Worm (Caenorhabditis elegans) whole organism, L4 larva: Measurements from ENCODE around the gene F40H6.5.

Experiments used
- F49E8.2 ChIP-seq: sonication (generic microtip); optimal IDR thresholded peaks from 2 replicates; lab custom pipeline; 2016; ENCODE audit warnings: missing compliant biosample characterization, mild to moderate bottlenecking, missing genetic modification characterization, borderline replicate concordance
- T20F7.1 ChIP-seq: fragments of 200-800 bp; sonication (Bioruptor generic); optimal IDR thresholded peaks from 2 replicates; lab custom pipeline; 2018; ENCODE audit warnings: mild to moderate bottlenecking, missing genetic modification characterization, missing compliant biosample characterization
- Y48G9A.11 ChIP-seq: fragments of 200-800 bp; sonication (Bioruptor generic); IDR thresholded peaks from 2 replicates; pipeline ENCODE4 v1.3.6; 2022; ENCODE audit warnings: missing genetic modification reagents, missing genetic modification characterization, missing compliant biosample characterization
- Y75B8A.6 ChIP-seq: fragments of 200-800 bp; sonication (Bioruptor generic); IDR thresholded peaks from 2 replicates; pipeline ENCODE4 v1.3.6; 2022; ENCODE audit warnings: missing genetic modification reagents, missing genetic modification characterization, missing compliant biosample characterization
- ceh-28 ChIP-seq: fragments of 150-350 bp; optimal IDR thresholded peaks from 2 replicates; lab custom pipeline; 2014; ENCODE audit warnings: missing biosample characterization, missing genetic modification reagents, missing genetic modification characterization
- ceh-32 ChIP-seq: sonication (generic microtip); optimal IDR thresholded peaks from 2 replicates; lab custom pipeline; 2016; ENCODE audit warnings: mild to moderate bottlenecking, missing genetic modification characterization, missing compliant biosample characterization; ENCODE audit not compliant: poor library complexity
- ceh-44 ChIP-seq: fragments of 200-800 bp; sonication (Bioruptor generic); IDR thresholded peaks from 2 replicates; pipeline ENCODE4 v1.3.6; 2022; ENCODE audit warnings: missing genetic modification reagents, missing genetic modification characterization, missing compliant biosample characterization
- ceh-62 ChIP-seq: sonication (generic microtip); optimal IDR thresholded peaks from 2 replicates; lab custom pipeline; 2017; ENCODE audit warnings: missing biosample characterization, missing genetic modification characterization
- cey-2 ChIP-seq: sonication (generic microtip); optimal IDR thresholded peaks from 3 replicates; lab custom pipeline; 2017; ENCODE audit warnings: missing genetic modification characterization, mild to moderate bottlenecking, missing compliant biosample characterization, antibody characterized with exemption, borderline replicate concordance; ENCODE audit not compliant: insufficient read depth
- daf-12 ChIP-seq: fragments of 150-350 bp; optimal IDR thresholded peaks from 2 replicates; lab custom pipeline; 2014; ENCODE audit warnings: missing biosample characterization, missing genetic modification reagents, missing genetic modification characterization
- dmd-8 ChIP-seq: fragments of 200-800 bp; sonication (Bioruptor generic); IDR thresholded peaks from 2 replicates; pipeline ENCODE4 v1.3.6; 2022; ENCODE audit warnings: missing genetic modification characterization, missing compliant biosample characterization
- dpl-1 ChIP-seq: fragments of 150-350 bp; optimal IDR thresholded peaks from 2 replicates; lab custom pipeline; 2014; ENCODE audit warnings: missing biosample characterization, missing genetic modification reagents, missing genetic modification characterization
- fos-1 ChIP-seq: fragments of 150-350 bp; optimal IDR thresholded peaks from 2 replicates; lab custom pipeline; 2014; ENCODE audit warnings: missing biosample characterization, missing genetic modification characterization
- hlh-30 ChIP-seq: sonication (generic microtip); optimal IDR thresholded peaks from 2 replicates; lab custom pipeline; 2017; ENCODE audit warnings: antibody characterized with exemption, mild to moderate bottlenecking, missing genetic modification characterization, missing compliant biosample characterization; ENCODE audit not compliant: insufficient read depth
- jun-1 ChIP-seq: fragments of 150-350 bp; optimal IDR thresholded peaks from 2 replicates; lab custom pipeline; 2014; ENCODE audit warnings: missing biosample characterization, missing genetic modification reagents, missing genetic modification characterization
- lim-7 ChIP-seq: fragments of 200-800 bp; sonication (Bioruptor generic); IDR thresholded peaks from 2 replicates; pipeline ENCODE4 v1.3.6; 2022; ENCODE audit warnings: missing genetic modification characterization, missing compliant biosample characterization
- lin-1 ChIP-seq: fragments of 200-800 bp; sonication (Bioruptor generic); IDR thresholded peaks from 2 replicates; pipeline ENCODE4 v1.3.6; 2022; ENCODE audit warnings: missing genetic modification reagents, missing genetic modification characterization, missing compliant biosample characterization
- lin-15B ChIP-seq: fragments of 150-350 bp; sonication (generic microtip); optimal IDR thresholded peaks from 3 replicates; lab custom pipeline; 2014; ENCODE audit warnings: missing biosample characterization, missing genetic modification characterization
- lin-29 ChIP-seq: fragments of 200-800 bp; sonication (Bioruptor generic); IDR thresholded peaks from 2 replicates; pipeline ENCODE4 v1.3.6; 2022; ENCODE audit warnings: missing genetic modification reagents, missing genetic modification characterization, missing compliant biosample characterization
- lin-38 ChIP-seq: fragments of 200-800 bp; sonication (Bioruptor generic); IDR thresholded peaks from 2 replicates; pipeline ENCODE4 v1.3.6; 2022; ENCODE audit warnings: missing genetic modification reagents, missing genetic modification characterization, missing compliant biosample characterization
- lin-39 ChIP-seq: fragments of 150-350 bp; optimal IDR thresholded peaks from 2 replicates; lab custom pipeline; 2014; ENCODE audit warnings: missing biosample characterization, missing genetic modification reagents, missing genetic modification characterization
- madf-5 ChIP-seq, 2 experiments: fragments of 200-800 bp; sonication (Bioruptor generic); IDR thresholded peaks; 2 replicates each; pipeline ENCODE4 v1.3.6; 2022; ENCODE audit warnings: missing compliant biosample characterization in 2 of 2, missing genetic modification characterization in 2 of 2
- madf-9 ChIP-seq: fragments of 200-800 bp; sonication (Bioruptor generic); conservative IDR thresholded peaks from 2 replicates; pipeline ENCODE4 v1.3.6; 2022; ENCODE audit warnings: missing genetic modification reagents, missing genetic modification characterization, missing compliant biosample characterization
- mdl-1 ChIP-seq, 2 experiments: fragments of 150-350 bp in 1 of 2; sonication (generic microtip) in 1 of 2; optimal IDR thresholded peaks; 2 replicates each; lab custom pipeline; 2014 to 2017; ENCODE audit warnings: missing biosample characterization in 2 of 2, missing genetic modification characterization in 2 of 2
- mep-1 ChIP-seq: fragments of 150-350 bp; sonication (generic microtip); optimal IDR thresholded peaks from 3 replicates; lab custom pipeline; 2014; ENCODE audit warnings: missing biosample characterization, missing genetic modification characterization
- mes-2 ChIP-seq: sonication (generic microtip); optimal IDR thresholded peaks from 2 replicates; lab custom pipeline; 2016; ENCODE audit warnings: missing genotype, mild to moderate bottlenecking, missing genetic modification characterization, missing compliant biosample characterization; ENCODE audit not compliant: poor library complexity, severe bottlenecking
- mxl-2 ChIP-seq: fragments of 200-800 bp; sonication (Bioruptor generic); conservative IDR thresholded peaks from 2 replicates; pipeline ENCODE4 v1.3.6; 2022; ENCODE audit warnings: missing genetic modification reagents, missing genetic modification characterization, missing compliant biosample characterization
- mxl-3 ChIP-seq: fragments of 200-800 bp; sonication (Bioruptor generic); optimal IDR thresholded peaks from 2 replicates; lab custom pipeline; 2018; ENCODE audit warnings: mild to moderate bottlenecking, missing genetic modification characterization, missing compliant biosample characterization
- nhr-10 ChIP-seq: fragments of 150-350 bp; optimal IDR thresholded peaks from 2 replicates; lab custom pipeline; 2014; ENCODE audit warnings: missing biosample characterization, missing genetic modification characterization
- nhr-237 ChIP-seq: sonication (generic microtip); optimal IDR thresholded peaks from 2 replicates; lab custom pipeline; 2017; ENCODE audit warnings: missing biosample characterization, missing genetic modification characterization
- nhr-25 ChIP-seq: sonication (generic microtip); optimal IDR thresholded peaks from 2 replicates; lab custom pipeline; 2017; ENCODE audit warnings: missing genetic modification characterization, mild to moderate bottlenecking, missing compliant biosample characterization, antibody characterized with exemption, moderate library complexity, borderline replicate concordance; ENCODE audit not compliant: insufficient read depth
- nhr-28 ChIP-seq: fragments of 150-350 bp; optimal IDR thresholded peaks from 2 replicates; lab custom pipeline; 2014; ENCODE audit warnings: missing biosample characterization, missing genetic modification characterization
- nhr-6 ChIP-seq: fragments of 150-350 bp; optimal IDR thresholded peaks from 2 replicates; lab custom pipeline; 2014; ENCODE audit warnings: missing biosample characterization, missing genetic modification characterization
- nhr-76 ChIP-seq: fragments of 150-350 bp; optimal IDR thresholded peaks from 2 replicates; lab custom pipeline; 2014; ENCODE audit warnings: missing biosample characterization, missing genetic modification characterization
- rbr-2 ChIP-seq: sonication (generic microtip); optimal IDR thresholded peaks from 2 replicates; lab custom pipeline; 2016; ENCODE audit warnings: missing genotype, missing genetic modification characterization, missing compliant biosample characterization
- sdz-12 ChIP-seq: fragments of 200-800 bp; sonication (Bioruptor generic); optimal IDR thresholded peaks from 2 replicates; lab custom pipeline; 2018; ENCODE audit warnings: mild to moderate bottlenecking, missing genetic modification characterization, missing compliant biosample characterization
- snpc-1.2 ChIP-seq: fragments of 200-800 bp; sonication (Bioruptor generic); IDR thresholded peaks from 2 replicates; pipeline ENCODE4 v1.3.6; 2022; ENCODE audit warnings: missing genetic modification reagents, missing genetic modification characterization, missing compliant biosample characterization
- tra-1 ChIP-seq: fragments of 200-800 bp; sonication (Bioruptor generic); IDR thresholded peaks from 2 replicates; pipeline ENCODE4 v1.3.6; 2022; ENCODE audit warnings: missing genetic modification reagents, missing genetic modification characterization, missing compliant biosample characterization
- unc-130 ChIP-seq: sonication (generic microtip); optimal IDR thresholded peaks from 2 replicates; lab custom pipeline; 2016; ENCODE audit warnings: missing genetic modification reagents, missing genetic modification characterization, missing compliant biosample characterization
- unc-39 ChIP-seq: sonication (generic microtip); optimal IDR thresholded peaks from 2 replicates; lab custom pipeline; 2017; ENCODE audit warnings: missing biosample characterization, missing genetic modification characterization
- zag-1 ChIP-seq: fragments of 150-350 bp; optimal IDR thresholded peaks from 2 replicates; lab custom pipeline; 2014; ENCODE audit warnings: missing biosample characterization, missing genetic modification characterization
- ztf-11 ChIP-seq: fragments of 150-350 bp; optimal IDR thresholded peaks from 2 replicates; lab custom pipeline; 2014; ENCODE audit warnings: missing biosample characterization, missing genetic modification characterization
- ztf-7 ChIP-seq: fragments of 150-350 bp; optimal IDR thresholded peaks from 2 replicates; lab custom pipeline; 2014; ENCODE audit warnings: missing biosample characterization, missing genetic modification characterization

The F40H6.5 gene

DNA sequence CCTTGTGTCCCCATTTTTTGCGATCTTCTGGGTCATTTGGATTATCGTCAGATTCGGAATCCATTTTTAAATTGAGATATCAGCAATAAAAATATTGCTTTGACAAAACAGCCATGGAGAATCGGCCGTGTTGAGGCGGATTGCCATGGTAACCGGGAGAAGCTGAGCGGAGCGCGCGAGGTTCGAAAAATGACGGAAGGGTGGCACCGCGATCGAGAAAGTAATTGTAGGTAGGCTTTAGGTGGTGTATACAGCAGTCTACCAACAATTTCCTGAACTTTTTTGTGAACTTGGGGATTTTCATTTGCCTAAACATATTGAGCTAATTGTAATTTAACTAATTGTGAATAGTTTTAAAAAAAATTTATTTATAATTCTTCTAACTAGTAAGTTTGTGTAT is 16.2 kb downstream of the F40H6.5 start, which contains the start of gene ift-139:
TSS of gene ift-139 (minus strand) at position 101 of the 400 bp plus-strand sequence.
- TF ChIP-seq mdl-1 (tag; optimal IDR thresholded peaks at IDR 0.05; lab: Kevin White, UChicago) (no peak), lin-1 (GFP tag; lab: Robert Waterston, UW) (no peak), madf-5 (GFP tag; IDR thresholded peaks at IDR 0.05; lab: Robert Waterston, UW) (no peak), zag-1 (tag; lab: Kevin White, UChicago) (no peak), ztf-11 (tag; lab: Kevin White, UChicago) (no peak)

DNA sequence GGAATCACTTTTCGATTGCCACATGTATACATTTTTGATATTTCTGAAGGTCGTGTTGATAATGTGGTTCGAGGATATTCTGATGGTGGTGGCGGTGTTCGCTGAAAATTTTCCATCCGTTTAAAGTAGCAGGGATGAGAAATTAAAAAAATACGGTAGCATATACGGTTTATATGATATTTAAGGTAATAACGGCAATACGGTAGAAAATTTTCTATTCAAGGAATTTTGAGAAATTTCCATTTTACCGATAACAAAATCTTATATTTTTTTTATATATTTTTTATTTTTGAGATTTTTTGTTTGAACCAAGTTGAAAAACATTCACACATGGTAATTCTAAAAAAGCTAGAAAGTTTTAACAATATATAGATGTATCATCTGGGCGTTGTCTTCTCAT is 25.1 kb downstream of the F40H6.5 start, which contains the start of gene ZK328.6:
TSS of gene ZK328.6 (minus strand) at position 101 of the 400 bp plus-strand sequence.
- TF ChIP-seq madf-9 (GFP tag; lab: Robert Waterston, UW) (no peak), lin-39 (tag; lab: Kevin White, UChicago) (no peak), tra-1 (GFP tag; lab: Robert Waterston, UW) (no peak), ceh-32 (tag; lab: Kevin White, UChicago) (no peak), nhr-25 (tag; lab: Kevin White, UChicago) (no peak)

DNA sequence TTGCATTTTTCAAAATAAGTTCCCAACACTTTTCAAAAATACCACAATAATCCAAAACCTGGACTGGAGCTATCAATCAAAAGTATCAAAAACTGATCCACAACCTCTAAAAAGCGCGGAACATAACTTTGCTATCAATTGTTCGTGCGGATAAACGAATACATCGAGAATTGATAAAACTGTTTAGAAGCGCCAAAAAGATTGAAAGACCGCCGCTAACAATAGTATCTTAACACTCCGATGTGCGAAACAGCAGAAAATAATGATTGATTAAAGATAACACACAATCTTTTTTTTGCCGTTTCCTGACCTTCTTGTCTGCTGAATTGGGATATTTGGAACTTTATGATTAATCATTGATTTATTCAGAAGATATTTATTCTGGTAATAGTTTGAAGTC is 27.2 kb downstream of the F40H6.5 start, which contains the start of gene tbx-7:
TSS of gene tbx-7 (minus strand) at position 101 of the 400 bp plus-strand sequence.
- no peak for TF ChIP-seq ztf-11 (tag; lab: Kevin White, UChicago)
- peak; percentile 10 for TF ChIP-seq nhr-28 (tag; lab: Kevin White, UChicago)

DNA sequence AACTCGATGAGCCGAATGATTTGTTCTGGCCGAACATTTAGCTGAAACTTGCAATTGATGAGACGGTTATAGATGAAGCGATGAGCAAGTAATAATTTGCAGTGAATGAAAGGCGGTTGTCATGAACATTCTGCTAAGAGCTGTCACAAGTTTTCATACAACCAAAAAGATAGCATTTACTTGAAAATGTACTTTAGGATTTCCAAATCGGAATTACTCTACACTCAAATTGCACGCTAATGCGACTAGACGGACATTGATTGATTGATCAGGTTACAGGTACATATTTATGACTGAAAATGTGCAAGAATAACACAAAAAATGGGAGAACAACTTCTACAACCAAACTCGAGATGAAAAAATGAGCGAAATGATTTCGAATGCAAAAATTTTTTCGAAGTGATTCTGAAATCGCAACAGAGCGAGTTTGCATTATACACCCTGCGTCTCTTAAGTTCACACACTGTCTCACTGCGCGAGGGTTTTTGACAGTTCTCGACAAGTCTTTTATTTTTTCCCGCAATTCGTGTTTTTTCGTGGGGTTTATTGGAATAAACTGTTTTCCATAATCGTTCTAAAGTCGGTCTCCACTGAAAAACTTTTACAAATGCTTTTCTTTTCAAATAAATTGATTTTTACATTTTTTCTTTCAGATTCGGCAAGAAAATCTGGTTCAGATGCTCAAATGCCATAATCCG is 35.9 kb downstream of the F40H6.5 start, which contains the start of the genes npp-10 and cyk-3:
TSS of gene npp-10 (minus strand) at position 51 of the 698 bp plus-strand sequence.
TSS of gene cyk-3 (plus strand) at position 648 of the 698 bp plus-strand sequence.
- no peak for TF ChIP-seq nhr-10 (tag; lab: Kevin White, UChicago)
- no peak for TF ChIP-seq dmd-8 (GFP tag; lab: Robert Waterston, UW)
- TF ChIP-seq snpc-1.2: no peak
- TF ChIP-seq Y75B8A.6 (GFP tag; lab: Robert Waterston, UW): no peak
- TF ChIP-seq unc-130 (GFP tag; lab: Kevin White, UChicago): peak; percentile 32
- no peak for TF ChIP-seq nhr-76
- TF ChIP-seq ceh-44 (GFP tag; lab: Robert Waterston, UW): no peak
- no peak for TF ChIP-seq mxl-2 (GFP tag; lab: Robert Waterston, UW)
- TF ChIP-seq hlh-30 (tag; lab: Kevin White, UChicago): no peak
- TF ChIP-seq zag-1 (tag; lab: Kevin White, UChicago): no peak
- TF ChIP-seq ztf-7 (tag; lab: Kevin White, UChicago): no peak
- TF ChIP-seq lin-15B (tag; lab: Kevin White, UChicago): no peak
- TF ChIP-seq Y48G9A.11 (GFP tag; lab: Robert Waterston, UW): no peak
- no peak for TF ChIP-seq lim-7 (GFP tag; lab: Robert Waterston, UW)
- no peak for TF ChIP-seq nhr-28 (tag; lab: Kevin White, UChicago)
- no peak for TF ChIP-seq jun-1 (tag; lab: Kevin White, UChicago)
- TF ChIP-seq cey-2: no peak
- TF ChIP-seq T20F7.1 (GFP tag; lab: Kevin White, UChicago): no peak
- peak; percentile 67 for TF ChIP-seq mes-2
- peak; percentile 51 for TF ChIP-seq dpl-1 (GFP tag; lab: Kevin White, UChicago)
- no peak for TF ChIP-seq daf-12 (tag; lab: Kevin White, UChicago)
- no peak for TF ChIP-seq mdl-1 (tag; optimal IDR thresholded peaks at IDR 0.05; lab: Kevin White, UChicago)
- TF ChIP-seq nhr-6 (tag; lab: Kevin White, UChicago): peak; percentile 21
- no peak for TF ChIP-seq ztf-11 (tag; lab: Kevin White, UChicago)
- TF ChIP-seq nhr-237 (tag; lab: Kevin White, UChicago): no peak
- TF ChIP-seq mxl-3: no peak
- no peak for TF ChIP-seq fos-1 (tag; lab: Kevin White, UChicago)
- no peak for TF ChIP-seq unc-39
- TF ChIP-seq ceh-28 (tag; lab: Kevin White, UChicago): no peak
- peak; percentile 94 for TF ChIP-seq lin-38 (GFP tag; lab: Robert Waterston, UW)
- TF ChIP-seq sdz-12 (GFP tag; lab: Kevin White, UChicago): no peak
- no peak for TF ChIP-seq rbr-2
- no peak for TF ChIP-seq F49E8.2 (tag; lab: Kevin White, UChicago)
- TF ChIP-seq ceh-62 (tag; lab: Kevin White, UChicago): no peak
- no peak for TF ChIP-seq mep-1 (tag; lab: Kevin White, UChicago)
- TF ChIP-seq tra-1 (GFP tag; lab: Robert Waterston, UW): no peak
- no peak for TF ChIP-seq lin-29
